Worm (Caenorhabditis elegans): ENCODE measurements around the gene C56G2.22.

ce11 chrIII:6312244-6312643 lies 34.0 kb upstream of the C56G2.22 start:
- TF ChIP-seq dmd-4 (tag; optimal IDR thresholded peaks at IDR 0.05; ENCODE audit: borderline replicate concordance) (no peak), nhr-11 (tag; optimal IDR thresholded peaks at IDR 0.05) (no peak), elt-2 (tag; optimal IDR thresholded peaks at IDR 0.05) (no peak), syd-9 (tag; optimal IDR thresholded peaks at IDR 0.05) (no peak), pha-4 (tag; optimal IDR thresholded peaks at IDR 0.05) (no peak), dve-1 (tag; optimal IDR thresholded peaks at IDR 0.05) (no peak)

Data from whole organism, late embryonic.